Fruit fly (Drosophila melanogaster): ENCODE results near the gene Aduk.

Gene Aduk

DNA sequence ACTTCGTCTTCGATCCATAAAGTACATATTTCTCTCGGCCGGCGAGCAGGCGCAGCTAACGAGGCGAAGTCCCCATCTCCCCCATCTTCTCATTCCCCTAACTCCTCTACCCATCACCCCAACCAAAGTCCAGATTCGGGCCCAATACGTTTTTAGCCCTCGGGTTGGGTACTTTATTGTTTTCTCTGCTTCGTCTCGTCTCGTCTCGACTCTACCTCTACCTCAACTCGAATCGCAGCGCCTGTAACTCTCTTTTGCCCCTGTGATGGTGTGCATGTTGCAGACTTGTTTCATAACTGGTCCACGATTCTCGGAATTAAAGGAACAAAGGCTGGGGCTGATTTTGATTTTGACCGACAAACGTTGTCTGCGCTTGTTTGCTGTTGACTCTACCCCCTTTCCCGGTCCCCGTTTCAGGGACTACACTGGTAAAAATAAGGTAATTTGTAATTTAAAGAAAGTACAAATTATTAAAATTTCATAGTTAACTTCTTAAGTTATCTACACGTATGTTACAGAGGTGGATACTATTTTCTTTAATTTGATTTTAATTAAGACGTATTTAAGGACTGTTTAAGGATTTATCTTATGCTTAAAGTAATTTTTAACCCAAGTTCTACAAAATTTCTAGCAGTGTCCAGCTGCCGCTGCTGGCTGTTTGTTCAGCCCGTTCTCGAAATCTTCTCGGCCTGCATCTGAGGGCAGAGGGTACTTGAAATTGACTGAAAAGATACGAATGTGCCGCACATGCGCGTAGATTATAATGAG, 44.3 kb upstream of the Aduk start (continued):
- TF ChIP-seq abd-A (tag; optimal IDR thresholded peaks at IDR 0.05) (no peak), CG13296 (GFP tag; optimal IDR thresholded peaks at IDR 0.05) (no peak), CG12104 (GFP tag; optimal IDR thresholded peaks at IDR 0.05) (peak; percentile 27), dmrt11E (tag; optimal IDR thresholded peaks at IDR 0.05) (peak; percentile 93), CG13775 (GFP tag; optimal IDR thresholded peaks at IDR 0.05) (peak; percentile 74), Hr51 (GFP tag; optimal IDR thresholded peaks at IDR 0.05) (peak in 1 of 2 experiments; percentile 10), CG4730 (GFP tag; IDR thresholded peaks at IDR 0.05) (no peak), CG15514 (GFP tag; optimal IDR thresholded peaks at IDR 0.05) (no peak), CG7928 (GFP tag; optimal IDR thresholded peaks at IDR 0.05) (no peak), gsb (GFP tag; IDR thresholded peaks at IDR 0.05) (no peak), CG15269 (tag; optimal IDR thresholded peaks at IDR 0.05) (peak; percentile 14), CG2875 (GFP tag; optimal IDR thresholded peaks at IDR 0.05) (peak; percentile 35), CG7786 (GFP tag; optimal IDR thresholded peaks at IDR 0.05) (no peak), Drgx (GFP tag; IDR thresholded peaks at IDR 0.05) (peak; percentile 40), CG1792 (GFP tag; optimal IDR thresholded peaks at IDR 0.05) (no peak), croc (GFP tag; conservative IDR thresholded peaks at IDR 0.05) (peak; percentile 54; the same call in 2 of the 3 replicates), Oaz (GFP tag; IDR thresholded peaks at IDR 0.05) (no peak), wor (GFP tag; IDR thresholded peaks at IDR 0.05) (no peak), Med (GFP tag) (peak; percentile 88), bcd (GFP tag; optimal IDR thresholded peaks at IDR 0.05) (peak; percentile 34), CG9727 (GFP tag; optimal IDR thresholded peaks at IDR 0.05) (peak; percentile 91), NK7.1 (GFP tag; optimal IDR thresholded peaks at IDR 0.05) (no peak), Bdp1 (GFP tag; optimal IDR thresholded peaks at IDR 0.05) (no peak), CG8765 (GFP tag; IDR thresholded peaks at IDR 0.05) (0 out of 2 replicates have a peak, but pooled peaks have one; percentile 15), CG13894 (tag; optimal IDR thresholded peaks at IDR 0.05) (no peak), Scr (GFP tag; IDR thresholded peaks at IDR 0.05; ENCODE audit: partially characterized antibody) (no peak), dpn (GFP tag; optimal IDR thresholded peaks at IDR 0.05) (peak in 1 of 2 experiments; percentile 20), CG4404 (GFP tag; IDR thresholded peaks at IDR 0.05) (peak; percentile 80), CG15011 (GFP tag; optimal IDR thresholded peaks at IDR 0.05) (no peak), sens (GFP tag) (peak; percentile 97), CG31365 (tag; optimal IDR thresholded peaks at IDR 0.05) (no peak)

DNA sequence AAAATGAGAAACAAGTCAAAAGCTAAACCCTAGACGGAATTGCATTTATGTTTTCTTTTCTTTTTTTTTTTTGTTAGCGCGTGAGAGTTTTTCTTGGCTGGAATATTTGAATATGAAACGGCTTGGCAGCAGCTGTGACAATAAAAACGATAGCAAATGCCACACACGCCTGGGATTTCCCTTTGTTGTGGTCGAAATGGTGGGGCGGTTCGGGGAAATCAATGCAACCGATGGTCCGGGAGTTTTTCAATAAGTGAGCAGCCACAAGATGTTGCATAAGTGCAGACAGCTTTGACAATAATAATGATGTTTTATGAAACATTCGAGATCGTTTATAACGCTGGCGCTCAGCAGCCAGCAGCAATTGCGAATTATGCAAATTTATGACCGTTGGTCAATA, 42.3 kb upstream of the Aduk start:
- peak; percentile 61; the same call in 1 of the 2 replicates for TF ChIP-seq vvl (GFP tag; IDR thresholded peaks at IDR 0.05)
- TF ChIP-seq CG10462 (GFP tag; optimal IDR thresholded peaks at IDR 0.05), result no peak
- no peak for TF ChIP-seq croc (GFP tag; conservative IDR thresholded peaks at IDR 0.05)
- TF ChIP-seq oc (tag; optimal IDR thresholded peaks at IDR 0.05), result peak; percentile 46
- TF ChIP-seq Pdp1 (GFP tag; optimal IDR thresholded peaks at IDR 0.05), result peak in 1 of 2 experiments; percentile 56
- peak; percentile 11 for TF ChIP-seq hkb (optimal IDR thresholded peaks at IDR 0.05)
- no peak for TF ChIP-seq hkb (GFP tag; IDR thresholded peaks at IDR 0.05)
- TF ChIP-seq run (tag; optimal IDR thresholded peaks at IDR 0.05), result peak; percentile 66

DNA sequence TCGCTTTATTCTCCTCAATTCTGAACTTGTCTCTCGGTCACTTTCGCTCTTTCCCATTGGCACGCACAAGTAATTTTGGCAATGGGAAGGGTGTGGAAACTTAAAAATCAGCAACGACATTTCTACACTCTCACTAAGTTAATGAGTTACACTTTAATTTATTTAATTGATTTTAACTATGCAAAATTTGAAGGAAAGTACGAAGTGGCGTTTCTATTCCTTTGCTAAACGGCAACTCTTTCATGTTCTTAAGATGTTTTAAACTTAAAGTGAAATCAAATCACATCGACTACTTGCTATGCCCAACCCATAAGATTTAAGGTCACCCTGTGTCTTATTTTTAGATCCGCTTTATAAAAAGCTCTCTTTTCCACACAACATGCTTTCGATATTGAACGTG, 35.9 kb upstream of the Aduk start:
- TF ChIP-seq Eip74EF (GFP tag; optimal IDR thresholded peaks at IDR 0.05), result no peak
- peak; percentile 53 to 64 for TF ChIP-seq dpn (GFP tag; optimal IDR thresholded peaks at IDR 0.05)
- TF ChIP-seq CG17829 (tag; optimal IDR thresholded peaks at IDR 0.05), result peak; percentile 5
- peak; percentile 12 for TF ChIP-seq slp2 (GFP tag; optimal IDR thresholded peaks at IDR 0.05)
- TF ChIP-seq CG11723 (GFP tag; optimal IDR thresholded peaks at IDR 0.05), result peak; percentile 5
- TF ChIP-seq CG7839 (tag; optimal IDR thresholded peaks at IDR 0.05), result peak; percentile 60
- peak; percentile 69 for TF ChIP-seq Fer3 (tag; optimal IDR thresholded peaks at IDR 0.05)
- TF ChIP-seq CG17385 (GFP tag; optimal IDR thresholded peaks at IDR 0.05), result peak; percentile 51
- no peak for TF ChIP-seq Side (GFP tag; optimal IDR thresholded peaks at IDR 0.05)
- peak; percentile 75 for TF ChIP-seq CG2678 (tag; optimal IDR thresholded peaks at IDR 0.05)
- peak; percentile 81 for TF ChIP-seq sens (GFP tag)
- peak; percentile 59 for TF ChIP-seq CG9817 (tag; optimal IDR thresholded peaks at IDR 0.05)
- TF ChIP-seq gce (GFP tag; IDR thresholded peaks at IDR 0.05), result no peak

All from whole organism, embryonic.